Fruit fly (Drosophila melanogaster) whole organism, embryonic: ENCODE results near the gene Atg6.

Experiments used
- CG11695 ChIP-seq: fragments of 200-800 bp; sonication (Bioruptor generic); IDR thresholded peaks from 3 replicates; pipeline ENCODE4 v1.3.6; 2022; ENCODE audit warnings: missing biosample characterization, missing genetic modification characterization
- CG12104 ChIP-seq: fragments of 200-800 bp; sonication (Bioruptor generic); optimal IDR thresholded peaks from 3 replicates; lab custom pipeline; 2016; ENCODE audit warnings: missing biosample characterization, missing genetic modification characterization
- CG12155 ChIP-seq: fragments of 200-800 bp; sonication (Bioruptor generic); optimal IDR thresholded peaks from 3 replicates; lab custom pipeline; 2016; ENCODE audit warnings: missing biosample characterization, missing genetic modification characterization
- CG12391 ChIP-seq: fragments of 200-800 bp; sonication (Bioruptor generic); optimal IDR thresholded peaks from 3 replicates; lab custom pipeline; 2018; ENCODE audit warnings: missing biosample characterization, mild to moderate bottlenecking, missing genetic modification characterization, moderate library complexity
- CG12769 ChIP-seq: fragments of 200-800 bp; sonication (Bioruptor generic); optimal IDR thresholded peaks from 2 replicates; lab custom pipeline; 2019; ENCODE audit warnings: missing biosample characterization, mild to moderate bottlenecking, missing genetic modification characterization, moderate library complexity
- CG13123 ChIP-seq: fragments of 200-800 bp; sonication (Bioruptor generic); optimal IDR thresholded peaks from 2 replicates; lab custom pipeline; 2016; ENCODE audit warnings: missing biosample characterization, missing genetic modification characterization
- CG14014 ChIP-seq: fragments of 200-800 bp; sonication (Bioruptor generic); IDR thresholded peaks from 2 replicates; pipeline ENCODE4 v1.3.6; 2022; ENCODE audit warnings: missing biosample characterization, missing genetic modification characterization
- CG14710 ChIP-seq: fragments of 200-800 bp; sonication (Bioruptor generic); optimal IDR thresholded peaks from 3 replicates; lab custom pipeline; 2019; ENCODE audit warnings: missing biosample characterization, mild to moderate bottlenecking, missing genetic modification characterization, moderate library complexity
- CG14965 ChIP-seq: fragments of 200-800 bp; sonication (Bioruptor generic); optimal IDR thresholded peaks from 2 replicates; lab custom pipeline; 2016; ENCODE audit warnings: missing biosample characterization, missing genetic modification characterization, borderline replicate concordance
- CG15011 ChIP-seq: fragments of 200-800 bp; sonication (Bioruptor generic); optimal IDR thresholded peaks from 3 replicates; lab custom pipeline; 2018; ENCODE audit warnings: missing biosample characterization, mild to moderate bottlenecking, missing genetic modification characterization
- CG1647 ChIP-seq: fragments of 200-800 bp; sonication (Bioruptor generic); optimal IDR thresholded peaks from 3 replicates; lab custom pipeline; 2016; ENCODE audit warnings: missing biosample characterization, missing genetic modification characterization
- CG17385 ChIP-seq: fragments of 200-800 bp; sonication (Bioruptor generic); optimal IDR thresholded peaks from 3 replicates; lab custom pipeline; 2018; ENCODE audit warnings: missing biosample characterization, mild to moderate bottlenecking, missing genetic modification characterization
- CG2712 ChIP-seq: fragments of 200-800 bp; optimal IDR thresholded peaks from 3 replicates; lab custom pipeline; 2019; ENCODE audit warnings: missing biosample characterization, mild to moderate bottlenecking, missing genetic modification characterization, moderate library complexity
- CG3065 ChIP-seq: fragments of 200-800 bp; sonication (Bioruptor generic); optimal IDR thresholded peaks from 2 replicates; lab custom pipeline; 2016; ENCODE audit warnings: missing biosample characterization, missing genetic modification characterization
- CG31224 ChIP-seq: fragments of 200-800 bp; sonication (Bioruptor generic); IDR thresholded peaks from 2 replicates; pipeline ENCODE4 v1.3.6; 2022; ENCODE audit warnings: missing biosample characterization, missing genetic modification characterization
- CG31388 ChIP-seq: fragments of 200-800 bp; sonication (Bioruptor generic); optimal IDR thresholded peaks from 2 replicates; lab custom pipeline; 2016; ENCODE audit warnings: missing biosample characterization, missing genetic modification characterization
- CG42726 ChIP-seq: fragments of 200-800 bp; sonication (Bioruptor generic); IDR thresholded peaks from 2 replicates; pipeline ENCODE4 v1.3.6; 2022; ENCODE audit warnings: missing biosample characterization, missing genetic modification characterization; ENCODE audit not compliant: partially characterized antibody
- CG6765 ChIP-seq: fragments of 200-800 bp; sonication (Bioruptor generic); optimal IDR thresholded peaks from 3 replicates; lab custom pipeline; 2017; ENCODE audit warnings: missing biosample characterization, mild to moderate bottlenecking, missing genetic modification characterization
- CG6791 ChIP-seq: fragments of 200-800 bp; sonication (Bioruptor generic); IDR thresholded peaks from 3 replicates; pipeline ENCODE4 v1.3.6; 2022; ENCODE audit warnings: missing biosample characterization, missing genetic modification characterization; ENCODE audit not compliant: partially characterized antibody
- CG7357 ChIP-seq: fragments of 200-800 bp; sonication (Bioruptor generic); IDR thresholded peaks from 3 replicates; pipeline ENCODE4 v1.3.6; 2022; ENCODE audit warnings: missing biosample characterization, missing genetic modification characterization
- CG8290 ChIP-seq, 3 experiments: fragments of 200-800 bp; sonication (Bioruptor generic); optimal IDR thresholded peaks; 2 replicates each; lab custom pipeline; 2016 to 2019; ENCODE audit warnings: missing biosample characterization in 3 of 3, missing genetic modification characterization in 3 of 3, mild to moderate bottlenecking in 2 of 3, moderate library complexity in 1 of 3
- CG9437 ChIP-seq: fragments of 200-800 bp; sonication (Bioruptor generic); optimal IDR thresholded peaks from 2 replicates; lab custom pipeline; 2018; ENCODE audit warnings: missing biosample characterization, mild to moderate bottlenecking, missing genetic modification characterization
- Chrac-16 ChIP-seq: fragments of 200-800 bp; sonication (Bioruptor generic); optimal IDR thresholded peaks from 3 replicates; lab custom pipeline; 2016; ENCODE audit warnings: missing biosample characterization, missing genetic modification characterization
- CrebB ChIP-seq: fragments of 200-800 bp; sonication (Bioruptor generic); optimal IDR thresholded peaks from 3 replicates; lab custom pipeline; 2018; ENCODE audit warnings: missing biosample characterization, mild to moderate bottlenecking, missing genetic modification characterization
- Deaf1 ChIP-seq: fragments of 200-800 bp; optimal IDR thresholded peaks from 3 replicates; lab custom pipeline; 2019; ENCODE audit warnings: missing biosample characterization, mild to moderate bottlenecking, missing genetic modification characterization, moderate library complexity
- Dip3 ChIP-seq: fragments of 200-800 bp; sonication (Bioruptor generic); optimal IDR thresholded peaks from 3 replicates; lab custom pipeline; 2016; ENCODE audit warnings: missing biosample characterization, missing genetic modification characterization
- Hsf ChIP-seq: fragments of 200-800 bp; sonication (Bioruptor generic); optimal IDR thresholded peaks from 3 replicates; lab custom pipeline; 2016; ENCODE audit warnings: missing biosample characterization, missing genetic modification characterization
- Lhr ChIP-seq: fragments of 200-800 bp; sonication (Bioruptor generic); optimal IDR thresholded peaks from 3 replicates; lab custom pipeline; 2017; ENCODE audit warnings: mild to moderate bottlenecking, missing biosample characterization, missing genetic modification reagents, missing genetic modification characterization
- Lpt ChIP-seq: fragments of >200 bp; optimal IDR thresholded peaks from 2 replicates; lab custom pipeline; 2018; ENCODE audit warnings: missing biosample characterization, missing genetic modification characterization
- Oli ChIP-seq: fragments of 200-800 bp; sonication (Bioruptor generic); optimal IDR thresholded peaks from 2 replicates; lab custom pipeline; 2018; ENCODE audit warnings: missing biosample characterization, mild to moderate bottlenecking, missing genetic modification characterization, moderate library complexity
- Ravus ChIP-seq: fragments of 200-800 bp; sonication (Bioruptor generic); IDR thresholded peaks from 2 replicates; pipeline ENCODE4 v1.3.6; 2022; ENCODE audit warnings: missing biosample characterization, missing genetic modification characterization
- Trl ChIP-seq, 3 experiments: fragments of >200 bp in 2 of 3; fragments of 200-800 bp in 1 of 3; sonication (Bioruptor generic) in 1 of 3; optimal IDR thresholded peaks; 2 replicates in 1 of 3; 3 replicates in 2 of 3; lab custom pipeline; 2016 to 2017; ENCODE audit warnings: missing biosample characterization in 1 of 3, missing genetic modification characterization in 1 of 3
- Xbp1 ChIP-seq: fragments of 200-800 bp; sonication (Bioruptor generic); optimal IDR thresholded peaks from 3 replicates; lab custom pipeline; 2016; ENCODE audit warnings: missing biosample characterization, mild to moderate bottlenecking, missing genetic modification characterization
- ab ChIP-seq: fragments of 200-800 bp; sonication (Bioruptor generic); optimal IDR thresholded peaks from 2 replicates; lab custom pipeline; 2016; ENCODE audit warnings: missing biosample characterization, missing genetic modification characterization
- ap ChIP-seq: fragments of 200-800 bp; sonication (Bioruptor generic); IDR thresholded peaks from 2 replicates; pipeline ENCODE4 v1.3.6; 2022; ENCODE audit warnings: missing biosample characterization, missing genetic modification characterization
- bab2 ChIP-seq: fragments of 200-800 bp; sonication (Bioruptor generic); optimal IDR thresholded peaks from 2 replicates; lab custom pipeline; 2016; ENCODE audit warnings: missing biosample characterization, missing genetic modification characterization
- bowl ChIP-seq: fragments of 200-800 bp; sonication (Bioruptor generic); IDR thresholded peaks from 2 replicates; pipeline ENCODE4 v1.3.6; 2022; ENCODE audit warnings: missing biosample characterization, missing genetic modification characterization
- btn ChIP-seq: fragments of 200-800 bp; sonication (Bioruptor generic); optimal IDR thresholded peaks from 2 replicates; lab custom pipeline; 2016; ENCODE audit warnings: missing biosample characterization, missing genetic modification characterization
- crol ChIP-seq: fragments of 200-800 bp; sonication (Bioruptor generic); IDR thresholded peaks from 2 replicates; pipeline ENCODE4 v1.3.6; 2022; ENCODE audit warnings: missing biosample characterization, missing genetic modification characterization
- da ChIP-seq: fragments of 200-800 bp; sonication (Bioruptor generic); optimal IDR thresholded peaks from 2 replicates; lab custom pipeline; 2016; ENCODE audit warnings: missing biosample characterization, missing genetic modification characterization
- danr ChIP-seq: fragments of 200-800 bp; sonication (Bioruptor generic); IDR thresholded peaks from 2 replicates; pipeline ENCODE4 v1.3.6; 2022; ENCODE audit warnings: missing biosample characterization, missing genetic modification characterization
- esg ChIP-seq: fragments of 200-800 bp; sonication (Bioruptor generic); conservative IDR thresholded peaks from 2 replicates; pipeline ENCODE4 v1.3.6; 2022; ENCODE audit warnings: missing biosample characterization, missing genetic modification characterization
- fd102C ChIP-seq: fragments of 200-800 bp; sonication (Bioruptor generic); optimal IDR thresholded peaks from 2 replicates; lab custom pipeline; 2018; ENCODE audit warnings: missing biosample characterization, mild to moderate bottlenecking, missing genetic modification characterization, moderate library complexity
- fd96Cb ChIP-seq: fragments of 200-800 bp; sonication (Bioruptor generic); optimal IDR thresholded peaks from 2 replicates; lab custom pipeline; 2018; ENCODE audit warnings: missing biosample characterization, mild to moderate bottlenecking, missing genetic modification characterization, moderate library complexity
- hkb ChIP-seq, 2 experiments: fragments of 200-800 bp in 1 of 2; fragments of >200 bp in 1 of 2; sonication (Bioruptor generic) in 1 of 2; IDR thresholded peaks in 1 of 2; optimal IDR thresholded peaks in 1 of 2; 2 replicates each; pipeline versions ENCODE4 v1.3.6 to Lab custom; 2017 to 2022; ENCODE audit warnings: missing biosample characterization in 1 of 2, missing genetic modification characterization in 1 of 2
- otp ChIP-seq: fragments of 200-800 bp; sonication (Bioruptor generic); IDR thresholded peaks from 3 replicates; pipeline ENCODE4, ENCODE4 v1.3.6; 2022; ENCODE audit warnings: missing biosample characterization, missing genetic modification characterization
- sob ChIP-seq: fragments of 200-800 bp; sonication (Bioruptor generic); IDR thresholded peaks from 2 replicates; pipeline ENCODE4 v1.3.6; 2022; ENCODE audit warnings: missing biosample characterization, missing genetic modification characterization
- tna ChIP-seq: fragments of 200-800 bp; sonication (Bioruptor generic); IDR thresholded peaks from 2 replicates; pipeline ENCODE4 v1.3.6; 2022; ENCODE audit warnings: missing biosample characterization, missing genetic modification characterization; ENCODE audit not compliant: partially characterized antibody
- trh ChIP-seq: fragments of 200-800 bp; sonication (Bioruptor generic); optimal IDR thresholded peaks from 2 replicates; lab custom pipeline; 2016; ENCODE audit warnings: missing biosample characterization, missing genetic modification characterization
- twi ChIP-seq: fragments of 200-800 bp; optimal IDR thresholded peaks from 2 replicates; lab custom pipeline; 2019; ENCODE audit warnings: missing biosample characterization, mild to moderate bottlenecking, missing genetic modification characterization, moderate library complexity
- unpg ChIP-seq: fragments of 200-800 bp; sonication (Bioruptor generic); optimal IDR thresholded peaks from 3 replicates; lab custom pipeline; 2018; ENCODE audit warnings: missing biosample characterization, mild to moderate bottlenecking, missing genetic modification characterization, moderate library complexity

The Atg6 gene

dm6 chr3R:24068830-24069229, 18.2 kb upstream of the Atg6 start (continued):
- TF ChIP-seq btn (GFP tag; lab: Kevin White, UChicago), result no peak
- TF ChIP-seq ap (GFP tag; lab: Robert Waterston, UW), result no peak
- TF ChIP-seq CG12104 (GFP tag; lab: Kevin White, UChicago), result no peak
- TF ChIP-seq ab (GFP tag; lab: Kevin White, UChicago), result no peak
- TF ChIP-seq CG12155 (GFP tag; lab: Kevin White, UChicago), result no peak
- TF ChIP-seq Dip3 (GFP tag; lab: Kevin White, UChicago), result no peak
- no peak for TF ChIP-seq CG42726 (GFP tag; lab: Robert Waterston, UW)
- TF ChIP-seq Hsf (GFP tag; lab: Kevin White, UChicago), result peak; percentile 16
- no peak for TF ChIP-seq da (GFP tag; lab: Kevin White, UChicago)
- peak; percentile 13 for TF ChIP-seq CG12391 (tag; lab: Kevin White, UChicago)
- no peak for TF ChIP-seq CG14014 (GFP tag; lab: Robert Waterston, UW)
- no peak for TF ChIP-seq CG15011 (GFP tag; lab: Kevin White, UChicago)
- TF ChIP-seq CG17385 (GFP tag; lab: Kevin White, UChicago), result peak; percentile 16
- no peak for TF ChIP-seq Deaf1
- TF ChIP-seq Oli (tag; lab: Kevin White, UChicago), result no peak
- no peak for TF ChIP-seq sob
- TF ChIP-seq Chrac-16, result peak; percentile 16
- no peak for TF ChIP-seq danr (GFP tag; lab: Robert Waterston, UW)
- TF ChIP-seq CG14710 (tag; lab: Kevin White, UChicago), result no peak
- no peak for TF ChIP-seq CrebB (tag; lab: Kevin White, UChicago)
- TF ChIP-seq CG1647 (GFP tag; lab: Kevin White, UChicago), result no peak
- no peak for TF ChIP-seq CG8290 (GFP tag; optimal IDR thresholded peaks at IDR 0.05; lab: Kevin White, UChicago)
- no peak for TF ChIP-seq CG8290 (tag; optimal IDR thresholded peaks at IDR 0.05; lab: Kevin White, UChicago)
- TF ChIP-seq tna (GFP tag; lab: Robert Waterston, UW), result no peak
- no peak for TF ChIP-seq fd96Cb (tag; lab: Kevin White, UChicago)
- TF ChIP-seq CG6765 (GFP tag; lab: Kevin White, UChicago), result no peak
- peak; percentile 22 for TF ChIP-seq bab2 (GFP tag; lab: Kevin White, UChicago)
- no peak for TF ChIP-seq hkb (optimal IDR thresholded peaks at IDR 0.05; lab: Kevin White, UChicago)
- TF ChIP-seq hkb (GFP tag; IDR thresholded peaks at IDR 0.05; lab: Robert Waterston, UW), result no peak
- no peak for TF ChIP-seq Lhr (GFP tag; lab: Kevin White, UChicago)
- no peak for TF ChIP-seq Lpt (GFP tag; lab: Kevin White, UChicago)
- TF ChIP-seq CG12769 (tag; lab: Kevin White, UChicago), result peak; percentile 22
- TF ChIP-seq CG3065 (GFP tag; lab: Kevin White, UChicago), result no peak
- peak; percentile 11 for TF ChIP-seq CG2712 (tag; lab: Kevin White, UChicago)
- TF ChIP-seq esg (GFP tag; lab: Robert Waterston, UW), result no peak
- no peak for TF ChIP-seq crol (GFP tag; lab: Robert Waterston, UW)
- TF ChIP-seq CG6791, result no peak
- no peak for TF ChIP-seq bowl (GFP tag; lab: Robert Waterston, UW)
- no peak for TF ChIP-seq Trl (optimal IDR thresholded peaks at IDR 0.05; lab: Kevin White, UChicago)
- no peak for TF ChIP-seq Trl (GFP tag; optimal IDR thresholded peaks at IDR 0.05; lab: Kevin White, UChicago)
- TF ChIP-seq CG14965, result no peak
- TF ChIP-seq Ravus (GFP tag; lab: Robert Waterston, UW), result no peak
- TF ChIP-seq unpg (GFP tag; lab: Kevin White, UChicago), result no peak
- no peak for TF ChIP-seq CG7357 (GFP tag; lab: Robert Waterston, UW)
- no peak for TF ChIP-seq fd102C (GFP tag; lab: Kevin White, UChicago)
- no peak for TF ChIP-seq trh
- TF ChIP-seq CG11695 (GFP tag; lab: Robert Waterston, UW), result 0 out of 3 replicates have a peak, but pooled peaks have one; percentile 18
- TF ChIP-seq CG31224, result no peak; the same call in 1 of the 2 replicates
- no peak for TF ChIP-seq twi (tag; lab: Kevin White, UChicago)
- no peak for TF ChIP-seq CG13123 (GFP tag; lab: Kevin White, UChicago)
- peak; percentile 23 for TF ChIP-seq Xbp1 (GFP tag; lab: Kevin White, UChicago)
- no peak for TF ChIP-seq otp (GFP tag; lab: Robert Waterston, UW)
- TF ChIP-seq CG9437 (GFP tag; lab: Kevin White, UChicago), result no peak
- TF ChIP-seq CG31388 (GFP tag; lab: Kevin White, UChicago), result no peak
